Fruit fly (Drosophila melanogaster) whole organism, prepupa: Measurements from ENCODE around the gene CG1105.

Experiments
- Blimp-1 ChIP-seq: fragments of 200-800 bp; sonication (Bioruptor generic); optimal IDR thresholded peaks from 3 replicates; lab custom pipeline; 2017; ENCODE audit warnings: missing biosample characterization, missing genetic modification characterization, mild to moderate bottlenecking, moderate library complexity, missing genetic modification reagents
- CG32006 ChIP-seq: fragments of 200-800 bp; sonication (Bioruptor generic); optimal IDR thresholded peaks from 3 replicates; lab custom pipeline; 2017; ENCODE audit warnings: missing biosample characterization, mild to moderate bottlenecking, missing genetic modification characterization
- CG6808 ChIP-seq: fragments of 200-800 bp; sonication (Bioruptor generic); optimal IDR thresholded peaks from 3 replicates; lab custom pipeline; 2017; ENCODE audit warnings: missing biosample characterization, missing genetic modification characterization, mild to moderate bottlenecking, moderate library complexity, missing genetic modification reagents
- CG6854 ChIP-seq: fragments of 200-800 bp; sonication (Bioruptor generic); optimal IDR thresholded peaks from 2 replicates; lab custom pipeline; 2017; ENCODE audit warnings: missing biosample characterization, mild to moderate bottlenecking, missing genetic modification characterization
- CG7368 ChIP-seq: fragments of 200-800 bp; sonication (Bioruptor generic); optimal IDR thresholded peaks from 3 replicates; lab custom pipeline; 2016; ENCODE audit warnings: missing biosample characterization, missing genetic modification characterization
- CG9139 ChIP-seq: fragments of 200-800 bp; sonication (Bioruptor generic); optimal IDR thresholded peaks from 3 replicates; lab custom pipeline; 2017; ENCODE audit warnings: missing biosample characterization, mild to moderate bottlenecking, missing genetic modification characterization
- Eip75B ChIP-seq: fragments of 200-800 bp; sonication (Bioruptor generic); optimal IDR thresholded peaks from 3 replicates; lab custom pipeline; 2016; ENCODE audit warnings: missing biosample characterization, missing genetic modification characterization
- Hr39 ChIP-seq: fragments of 200-800 bp; sonication (Bioruptor generic); optimal IDR thresholded peaks from 2 replicates; lab custom pipeline; 2016; ENCODE audit warnings: missing biosample characterization, missing genetic modification characterization
- Smox ChIP-seq: fragments of 200-800 bp; sonication (Bioruptor generic); optimal IDR thresholded peaks from 3 replicates; lab custom pipeline; 2016; ENCODE audit warnings: missing biosample characterization, missing genetic modification characterization
- Sox14 ChIP-seq: fragments of 200-800 bp; sonication (Bioruptor generic); optimal IDR thresholded peaks from 3 replicates; lab custom pipeline; 2016; ENCODE audit warnings: missing biosample characterization, missing genetic modification characterization
- achi ChIP-seq: fragments of 200-800 bp; sonication (Bioruptor generic); optimal IDR thresholded peaks from 3 replicates; lab custom pipeline; 2016; ENCODE audit warnings: missing biosample characterization, missing genetic modification characterization
- fd59A ChIP-seq: fragments of 200-800 bp; sonication (Bioruptor generic); optimal IDR thresholded peaks from 2 replicates; lab custom pipeline; 2017; ENCODE audit warnings: missing biosample characterization, mild to moderate bottlenecking, missing genetic modification characterization, missing genetic modification reagents

dm6 chr3R:7079718-7080117, 12.8 kb upstream of the CG1105 start:
- no peak for TF ChIP-seq Eip75B
- no peak for TF ChIP-seq Hr39 (GFP tag; lab: Kevin White, UChicago)
- TF ChIP-seq Smox (GFP tag; lab: Kevin White, UChicago) = no peak
- TF ChIP-seq fd59A (GFP tag; lab: Kevin White, UChicago) = no peak
- no peak for TF ChIP-seq CG9139 (GFP tag; lab: Kevin White, UChicago)
- TF ChIP-seq CG7368 (GFP tag; lab: Kevin White, UChicago) = no peak
- no peak for TF ChIP-seq Sox14 (GFP tag; lab: Kevin White, UChicago)
- no peak for TF ChIP-seq Blimp-1 (GFP tag; lab: Kevin White, UChicago)
- no peak for TF ChIP-seq CG6854 (GFP tag; lab: Kevin White, UChicago)
- no peak for TF ChIP-seq CG6808 (GFP tag; lab: Kevin White, UChicago)
- TF ChIP-seq CG32006 (GFP tag; lab: Kevin White, UChicago) = no peak
- TF ChIP-seq achi (GFP tag; lab: Kevin White, UChicago) = no peak
